Fruit fly (Drosophila melanogaster) whole organism, embryonic: ENCODE results near the gene CG34450.

ENCODE experiments used
- Ada2b ChIP-seq: fragments of 200-800 bp; sonication (Bioruptor generic); IDR thresholded peaks from 2 replicates; pipeline ENCODE4 v1.3.6; 2022; ENCODE audit warnings: missing biosample characterization, missing genetic modification characterization
- BEAF-32 ChIP-seq: fragments of 200-800 bp; sonication (Bioruptor generic); optimal IDR thresholded peaks from 3 replicates; lab custom pipeline; 2017; ENCODE audit warnings: missing biosample characterization, missing genetic modification characterization, mild to moderate bottlenecking, moderate library complexity, missing genetic modification reagents
- CG10147 ChIP-seq: fragments of 200-800 bp; sonication (Bioruptor generic); optimal IDR thresholded peaks from 2 replicates; lab custom pipeline; 2019; ENCODE audit warnings: missing biosample characterization, mild to moderate bottlenecking, missing genetic modification characterization, moderate library complexity
- CG10462 ChIP-seq: fragments of 200-800 bp; sonication (Bioruptor generic); optimal IDR thresholded peaks from 2 replicates; lab custom pipeline; 2016; ENCODE audit warnings: missing biosample characterization, missing genetic modification characterization
- CG11504 ChIP-seq: fragments of 200-800 bp; sonication (Bioruptor generic); optimal IDR thresholded peaks from 3 replicates; lab custom pipeline; 2019; ENCODE audit warnings: missing biosample characterization, mild to moderate bottlenecking, missing genetic modification characterization, moderate library complexity
- CG11695 ChIP-seq: fragments of 200-800 bp; sonication (Bioruptor generic); IDR thresholded peaks from 3 replicates; pipeline ENCODE4 v1.3.6; 2022; ENCODE audit warnings: missing biosample characterization, missing genetic modification characterization
- CG11723 ChIP-seq: fragments of 200-800 bp; sonication (Bioruptor generic); optimal IDR thresholded peaks from 2 replicates; lab custom pipeline; 2017; ENCODE audit warnings: missing biosample characterization, mild to moderate bottlenecking, missing genetic modification characterization
- CG12219 ChIP-seq: fragments of 200-800 bp; sonication (Bioruptor generic); optimal IDR thresholded peaks from 3 replicates; lab custom pipeline; 2018; ENCODE audit warnings: missing biosample characterization, mild to moderate bottlenecking, missing genetic modification characterization
- CG12391 ChIP-seq: fragments of 200-800 bp; sonication (Bioruptor generic); optimal IDR thresholded peaks from 3 replicates; lab custom pipeline; 2018; ENCODE audit warnings: missing biosample characterization, mild to moderate bottlenecking, missing genetic modification characterization, moderate library complexity
- CG14014 ChIP-seq: fragments of 200-800 bp; sonication (Bioruptor generic); IDR thresholded peaks from 2 replicates; pipeline ENCODE4 v1.3.6; 2022; ENCODE audit warnings: missing biosample characterization, missing genetic modification characterization
- CG14050 ChIP-seq: fragments of 200-800 bp; sonication (Bioruptor generic); IDR thresholded peaks from 3 replicates; pipeline ENCODE4 v1.3.6; 2022; ENCODE audit warnings: missing biosample characterization, missing genetic modification characterization
- CG15269 ChIP-seq: fragments of 200-800 bp; sonication (Bioruptor generic); optimal IDR thresholded peaks from 2 replicates; lab custom pipeline; 2018; ENCODE audit warnings: missing biosample characterization, mild to moderate bottlenecking, missing genetic modification characterization, moderate library complexity
- CG15696 ChIP-seq: fragments of 200-800 bp; sonication (Bioruptor generic); optimal IDR thresholded peaks from 2 replicates; lab custom pipeline; 2019; ENCODE audit warnings: missing biosample characterization, mild to moderate bottlenecking, missing genetic modification characterization, moderate library complexity
- CG17328 ChIP-seq: fragments of 200-800 bp; sonication (Bioruptor generic); IDR thresholded peaks from 2 replicates; pipeline ENCODE4 v1.3.6; 2022; ENCODE audit warnings: missing biosample characterization, missing genetic modification characterization
- CG17385 ChIP-seq: fragments of 200-800 bp; sonication (Bioruptor generic); optimal IDR thresholded peaks from 3 replicates; lab custom pipeline; 2018; ENCODE audit warnings: missing biosample characterization, mild to moderate bottlenecking, missing genetic modification characterization
- CG17568 ChIP-seq: fragments of 200-800 bp; sonication (Bioruptor generic); optimal IDR thresholded peaks from 2 replicates; lab custom pipeline; 2018; ENCODE audit warnings: missing biosample characterization, mild to moderate bottlenecking, missing genetic modification characterization, moderate library complexity
- CG17612 ChIP-seq: fragments of 200-800 bp; sonication (Bioruptor generic); IDR thresholded peaks from 2 replicates; pipeline ENCODE4 v1.3.6; 2022; ENCODE audit warnings: missing biosample characterization, missing genetic modification characterization
- CG30431 ChIP-seq: fragments of 200-800 bp; sonication (Bioruptor generic); optimal IDR thresholded peaks from 2 replicates; lab custom pipeline; 2017; ENCODE audit warnings: missing biosample characterization, missing genetic modification characterization
- CG32772 ChIP-seq: fragments of 200-800 bp; sonication (Bioruptor generic); IDR thresholded peaks from 2 replicates; pipeline ENCODE4 v1.3.6; 2022; ENCODE audit warnings: missing biosample characterization, missing genetic modification characterization
- CG3407 ChIP-seq: fragments of 200-800 bp; sonication (Bioruptor generic); optimal IDR thresholded peaks from 2 replicates; lab custom pipeline; 2018; ENCODE audit warnings: missing biosample characterization, mild to moderate bottlenecking, missing genetic modification characterization
- CG5953 ChIP-seq: fragments of 200-800 bp; sonication (Bioruptor generic); IDR thresholded peaks from 2 replicates; pipeline ENCODE4 v1.3.6; 2022; ENCODE audit warnings: missing biosample characterization, missing genetic modification characterization
- CG6854 ChIP-seq: fragments of 200-800 bp; sonication (Bioruptor generic); optimal IDR thresholded peaks from 3 replicates; lab custom pipeline; 2017; ENCODE audit warnings: missing biosample characterization, mild to moderate bottlenecking, missing genetic modification characterization
- CG7839 ChIP-seq: fragments of 200-800 bp; sonication (Bioruptor generic); optimal IDR thresholded peaks from 3 replicates; lab custom pipeline; 2018; ENCODE audit warnings: missing biosample characterization, mild to moderate bottlenecking, missing genetic modification characterization, moderate library complexity
- CG9215 ChIP-seq: fragments of 200-800 bp; sonication (Bioruptor generic); IDR thresholded peaks from 2 replicates; pipeline ENCODE4 v1.3.6; 2022; ENCODE audit warnings: missing biosample characterization, missing genetic modification characterization
- Deaf1 ChIP-seq: fragments of 200-800 bp; optimal IDR thresholded peaks from 3 replicates; lab custom pipeline; 2019; ENCODE audit warnings: missing biosample characterization, mild to moderate bottlenecking, missing genetic modification characterization, moderate library complexity
- Eip74EF ChIP-seq, 2 experiments: fragments of 200-800 bp in 1 of 2; fragments of >200 bp in 1 of 2; sonication (Bioruptor generic) in 1 of 2; optimal IDR thresholded peaks; 2 replicates each; lab custom pipeline; 2017 to 2019; ENCODE audit warnings: missing biosample characterization in 2 of 2, missing genetic modification characterization in 2 of 2, mild to moderate bottlenecking in 1 of 2, moderate library complexity in 1 of 2
- Ets65A ChIP-seq: fragments of 200-800 bp; sonication (Bioruptor generic); peaks from one replicate; lab custom pipeline; 2016; ENCODE audit warnings: missing biosample characterization, missing genetic modification characterization
- H2.0 ChIP-seq: fragments of 200-800 bp; sonication (Bioruptor generic); IDR thresholded peaks from 2 replicates; pipeline ENCODE4 v1.3.6; 2022; ENCODE audit warnings: missing biosample characterization, missing genetic modification characterization
- Hand ChIP-seq: fragments of 200-800 bp; sonication (Bioruptor generic); optimal IDR thresholded peaks from 2 replicates; lab custom pipeline; 2017; ENCODE audit warnings: mild to moderate bottlenecking, missing biosample characterization, missing genetic modification reagents, missing genetic modification characterization
- Hr51 ChIP-seq, 2 experiments: fragments of 200-800 bp; sonication (Bioruptor generic); optimal IDR thresholded peaks; 2 replicates in 1 of 2; 3 replicates in 1 of 2; lab custom pipeline; 2016 to 2018; ENCODE audit warnings: missing biosample characterization in 2 of 2, missing genetic modification characterization in 2 of 2, mild to moderate bottlenecking in 1 of 2, moderate library complexity in 1 of 2
- Hr78 ChIP-seq, 2 experiments: fragments of 200-800 bp in 1 of 2; fragments of >200 bp in 1 of 2; sonication (Bioruptor generic) in 1 of 2; optimal IDR thresholded peaks; 2 replicates each; lab custom pipeline; 2017 to 2019; ENCODE audit warnings: missing biosample characterization in 2 of 2, missing genetic modification characterization in 2 of 2, mild to moderate bottlenecking in 1 of 2, moderate library complexity in 1 of 2
- MTF-1 ChIP-seq: fragments of 200-800 bp; sonication (Bioruptor generic); optimal IDR thresholded peaks from 2 replicates; lab custom pipeline; 2018; ENCODE audit warnings: missing biosample characterization, mild to moderate bottlenecking, missing genetic modification characterization, borderline replicate concordance
- Mes4 ChIP-seq: fragments of 200-800 bp; sonication (Bioruptor generic); optimal IDR thresholded peaks from 2 replicates; lab custom pipeline; 2016; ENCODE audit warnings: missing biosample characterization, missing genetic modification characterization
- PHDP ChIP-seq: fragments of 200-800 bp; sonication (Bioruptor generic); optimal IDR thresholded peaks from 3 replicates; lab custom pipeline; 2018; ENCODE audit warnings: missing biosample characterization, mild to moderate bottlenecking, missing genetic modification characterization, moderate library complexity
- Pdp1 ChIP-seq, 2 experiments: fragments of 200-800 bp; sonication (Bioruptor generic); optimal IDR thresholded peaks; 3 replicates each; lab custom pipeline; 2016; ENCODE audit warnings: missing biosample characterization in 2 of 2, missing genetic modification characterization in 2 of 2, mild to moderate bottlenecking in 1 of 2, moderate library complexity in 1 of 2
- Ptx1 ChIP-seq: fragments of 200-800 bp; sonication (Bioruptor generic); IDR thresholded peaks from 2 replicates; pipeline ENCODE4 v1.3.6; 2022; ENCODE audit warnings: missing biosample characterization, missing genetic modification characterization
- Sin3A ChIP-seq: fragments of >200 bp; optimal IDR thresholded peaks from 2 replicates; lab custom pipeline; 2018
- Xbp1 ChIP-seq: fragments of 200-800 bp; sonication (Bioruptor generic); optimal IDR thresholded peaks from 3 replicates; lab custom pipeline; 2016; ENCODE audit warnings: missing biosample characterization, mild to moderate bottlenecking, missing genetic modification characterization
- cg ChIP-seq: fragments of 200-800 bp; sonication (Bioruptor generic); optimal IDR thresholded peaks from 3 replicates; lab custom pipeline; 2019; ENCODE audit warnings: missing biosample characterization, mild to moderate bottlenecking, missing genetic modification characterization, moderate library complexity
- dmrt99B ChIP-seq: fragments of 200-800 bp; sonication (Bioruptor generic); optimal IDR thresholded peaks from 2 replicates; lab custom pipeline; 2018; ENCODE audit warnings: missing biosample characterization, mild to moderate bottlenecking, missing genetic modification characterization, moderate library complexity
- emc ChIP-seq: fragments of 200-800 bp; sonication (Bioruptor generic); optimal IDR thresholded peaks from 2 replicates; lab custom pipeline; 2016; ENCODE audit warnings: missing biosample characterization, missing genetic modification characterization
- ind ChIP-seq: fragments of 200-800 bp; sonication (Bioruptor generic); optimal IDR thresholded peaks from 3 replicates; lab custom pipeline; 2016; ENCODE audit warnings: missing biosample characterization, missing genetic modification characterization
- insv ChIP-seq, 2 experiments: fragments of 200-800 bp; sonication (Bioruptor generic); optimal IDR thresholded peaks; 3 replicates each; lab custom pipeline; 2016 to 2018; ENCODE audit warnings: missing biosample characterization in 2 of 2, missing genetic modification characterization in 2 of 2
- lab ChIP-seq: fragments of 200-800 bp; sonication (Bioruptor generic); optimal IDR thresholded peaks from 3 replicates; lab custom pipeline; 2017; ENCODE audit warnings: missing biosample characterization, missing genetic modification characterization, mild to moderate bottlenecking, moderate library complexity, missing genetic modification reagents
- nau ChIP-seq: fragments of 200-800 bp; sonication (Bioruptor generic); optimal IDR thresholded peaks from 3 replicates; lab custom pipeline; 2017; ENCODE audit warnings: missing biosample characterization, mild to moderate bottlenecking, missing genetic modification characterization, missing genetic modification reagents
- nmo ChIP-seq: fragments of 200-800 bp; sonication (Bioruptor generic); optimal IDR thresholded peaks from 2 replicates; lab custom pipeline; 2018; ENCODE audit warnings: missing biosample characterization, mild to moderate bottlenecking, missing genetic modification characterization, moderate library complexity
- onecut ChIP-seq: fragments of 200-800 bp; sonication (Bioruptor generic); IDR thresholded peaks from 2 replicates; pipeline ENCODE4 v1.3.6; 2022; ENCODE audit warnings: missing biosample characterization, missing genetic modification characterization
- tap ChIP-seq: fragments of 200-800 bp; optimal IDR thresholded peaks from 3 replicates; lab custom pipeline; 2019; ENCODE audit warnings: missing biosample characterization, mild to moderate bottlenecking, missing genetic modification characterization, moderate library complexity
- unc-4 ChIP-seq: fragments of 200-800 bp; sonication (Bioruptor generic); IDR thresholded peaks from 2 replicates; pipeline ENCODE4 v1.3.6; 2022; ENCODE audit warnings: missing biosample characterization, missing genetic modification characterization; ENCODE audit not compliant: partially characterized antibody

CG34450 gene

DNA sequence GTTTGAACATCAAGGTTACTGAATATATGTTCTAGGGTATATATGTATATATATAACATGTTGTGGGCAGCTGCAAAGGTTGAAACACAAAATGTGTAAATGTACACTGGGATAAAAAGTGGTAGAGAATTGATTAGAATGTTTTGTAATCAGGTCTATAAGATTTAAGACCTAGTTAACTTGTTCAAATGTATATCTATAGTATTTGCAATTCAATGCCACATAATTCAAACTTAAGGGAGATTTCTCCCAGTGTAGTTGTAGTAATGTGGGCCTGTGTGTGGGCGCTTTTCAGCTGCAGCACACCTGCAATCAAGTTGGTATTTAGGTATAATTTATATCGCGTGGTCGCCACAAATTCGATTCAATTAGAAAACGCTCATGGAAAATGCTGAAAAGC, 18.9 kb upstream of the CG34450 start (continued):
- TF ChIP-seq CG15269 (tag; lab: Kevin White, UChicago) (peak; percentile 72), PHDP (tag; lab: Kevin White, UChicago) (peak; percentile 62), Sin3A (lab: Kevin White, UChicago) (no peak), Deaf1 (tag; lab: Kevin White, UChicago) (peak; percentile 11), Ptx1 (GFP tag; lab: Robert Waterston, UW) (peak; percentile 55), CG11695 (GFP tag; lab: Robert Waterston, UW) (0 out of 3 replicates have a peak, but pooled peaks have one; percentile 56), nmo (GFP tag; lab: Kevin White, UChicago) (peak; percentile 66), CG15696 (no peak), BEAF-32 (no peak), CG3407 (GFP tag; lab: Kevin White, UChicago) (peak; percentile 27), dmrt99B (peak; percentile 76), CG30431 (GFP tag; lab: Kevin White, UChicago) (peak; percentile 14), lab (GFP tag; lab: Kevin White, UChicago) (peak; percentile 63), tap (tag; lab: Kevin White, UChicago) (peak; percentile 60), CG14014 (GFP tag; lab: Robert Waterston, UW) (peak; percentile 59; the same call in 1 of the 2 replicates), Pdp1 (GFP tag; optimal IDR thresholded peaks at IDR 0.05; lab: Kevin White, UChicago) (peak; percentile 41 to 45), onecut (peak; percentile 29; the same call in 1 of the 2 replicates), CG5953 (GFP tag; lab: Robert Waterston, UW) (peak; percentile 20; the same call in 1 of the 2 replicates), CG10462 (GFP tag; lab: Kevin White, UChicago) (peak; percentile 14), CG11504 (tag; lab: Kevin White, UChicago) (peak; percentile 75), CG12391 (peak; percentile 66), Eip74EF (GFP tag; optimal IDR thresholded peaks at IDR 0.05; lab: Kevin White, UChicago) (peak in 1 of 2 experiments; percentile 27), CG10147 (peak; percentile 9), CG7839 (tag; lab: Kevin White, UChicago) (peak; percentile 67), CG6854 (GFP tag; lab: Kevin White, UChicago) (no peak), CG12219 (GFP tag; lab: Kevin White, UChicago) (peak; percentile 53), nau (GFP tag; lab: Kevin White, UChicago) (peak; percentile 34), ind (GFP tag; lab: Kevin White, UChicago) (peak; percentile 57), Ets65A (peak; percentile 86), insv (GFP tag; optimal IDR thresholded peaks at IDR 0.05; lab: Kevin White, UChicago) (no peak), Mes4 (GFP tag; lab: Kevin White, UChicago) (peak; percentile 15), Ada2b (GFP tag; lab: Robert Waterston, UW) (peak; percentile 71), CG17568 (GFP tag; lab: Kevin White, UChicago) (peak; percentile 16), Hr51 (GFP tag; optimal IDR thresholded peaks at IDR 0.05; lab: Kevin White, UChicago) (peak in 1 of 2 experiments; percentile 70), CG9215 (GFP tag; lab: Robert Waterston, UW) (0 out of 2 replicates have a peak, but pooled peaks have one; percentile 8), CG17612 (GFP tag; lab: Robert Waterston, UW) (no peak), MTF-1 (GFP tag; lab: Kevin White, UChicago) (peak; percentile 27), Xbp1 (peak; percentile 63), CG17385 (GFP tag; lab: Kevin White, UChicago) (peak; percentile 56), Hr78 (GFP tag; optimal IDR thresholded peaks at IDR 0.05; lab: Kevin White, UChicago) (no peak), CG14050 (GFP tag; lab: Robert Waterston, UW) (peak; percentile 65; the same call in 2 of the 3 replicates), CG32772 (GFP tag; lab: Robert Waterston, UW) (0 out of 2 replicates have a peak, but pooled peaks have one; percentile 29), CG17328 (GFP tag; lab: Robert Waterston, UW) (peak; percentile 58), Hand (GFP tag; lab: Kevin White, UChicago) (no peak), unc-4 (GFP tag; lab: Robert Waterston, UW) (no peak), cg (no peak), H2.0 (GFP tag; lab: Robert Waterston, UW) (peak; percentile 45; the same call in 1 of the 2 replicates), CG11723 (GFP tag; lab: Kevin White, UChicago) (peak; percentile 3), emc (GFP tag; lab: Kevin White, UChicago) (no peak)
